Worm (Caenorhabditis elegans) whole organism, L2 larva: ENCODE results near the gene eif-2A.
A peak's percentile ranks its signal among the peaks of the same experiment; 100 is the strongest.

Source experiments
- F13H6.1 ChIP-seq: sonication (generic microtip); optimal IDR thresholded peaks from 2 replicates; lab custom pipeline; 2016; ENCODE audit warnings: missing genetic modification characterization, missing compliant biosample characterization
- R02D3.7 ChIP-seq: fragments of 150-350 bp; optimal IDR thresholded peaks from 2 replicates; lab custom pipeline; 2014; ENCODE audit warnings: missing biosample characterization, missing genetic modification characterization
- ZK546.5 ChIP-seq: sonication (generic microtip); optimal IDR thresholded peaks from 2 replicates; lab custom pipeline; 2017; ENCODE audit warnings: missing biosample characterization, missing genetic modification characterization
- alr-1 ChIP-seq: fragments of 150-350 bp; optimal IDR thresholded peaks from 2 replicates; lab custom pipeline; 2014; ENCODE audit warnings: missing biosample characterization, missing genetic modification characterization
- aly-2 ChIP-seq: fragments of 150-350 bp; optimal IDR thresholded peaks from 2 replicates; lab custom pipeline; 2014; ENCODE audit warnings: missing biosample characterization, missing genetic modification characterization
- blmp-1 ChIP-seq: sonication (generic microtip); optimal IDR thresholded peaks from 2 replicates; lab custom pipeline; 2017; ENCODE audit warnings: missing genetic modification characterization, mild to moderate bottlenecking, missing compliant biosample characterization, antibody characterized with exemption, moderate library complexity; ENCODE audit not compliant: insufficient read depth
- ceh-16 ChIP-seq: fragments of 150-350 bp; optimal IDR thresholded peaks from 2 replicates; lab custom pipeline; 2014; ENCODE audit warnings: missing biosample characterization, missing genetic modification characterization
- crh-2 ChIP-seq: sonication (generic microtip); optimal IDR thresholded peaks from 2 replicates; lab custom pipeline; 2017; ENCODE audit warnings: missing biosample characterization, missing genetic modification characterization
- dmd-4 ChIP-seq: sonication (generic microtip); optimal IDR thresholded peaks from 2 replicates; lab custom pipeline; 2017; ENCODE audit warnings: missing biosample characterization, missing genetic modification characterization
- egl-27 ChIP-seq: sonication (generic microtip); optimal IDR thresholded peaks from 3 replicates; lab custom pipeline; 2017; ENCODE audit warnings: missing biosample characterization, missing genetic modification reagents, missing genetic modification characterization
- elt-1 ChIP-seq: fragments of 150-350 bp; optimal IDR thresholded peaks from 2 replicates; lab custom pipeline; 2014; ENCODE audit warnings: missing biosample characterization, missing genetic modification characterization
- fos-1 ChIP-seq: fragments of 150-350 bp; optimal IDR thresholded peaks from 2 replicates; lab custom pipeline; 2014; ENCODE audit warnings: missing biosample characterization, missing genetic modification characterization
- gmeb-1 ChIP-seq: fragments of 150-350 bp; optimal IDR thresholded peaks from 2 replicates; lab custom pipeline; 2014; ENCODE audit warnings: missing biosample characterization, missing genetic modification characterization
- lin-13 ChIP-seq: fragments of 150-350 bp; optimal IDR thresholded peaks from 2 replicates; lab custom pipeline; 2014; ENCODE audit warnings: missing biosample characterization, missing genetic modification reagents, missing genetic modification characterization
- lin-39 ChIP-seq: fragments of 150-350 bp; optimal IDR thresholded peaks from 2 replicates; lab custom pipeline; 2014; ENCODE audit warnings: missing biosample characterization, missing genetic modification reagents, missing genetic modification characterization
- lsy-2 ChIP-seq, 2 experiments: fragments of 150-350 bp in 1 of 2; sonication (generic microtip) in 1 of 2; optimal IDR thresholded peaks; 2 replicates each; lab custom pipeline; 2014 to 2017; ENCODE audit warnings: missing biosample characterization in 2 of 2, missing genetic modification characterization in 2 of 2
- mbf-1 ChIP-seq: sonication (generic microtip); optimal IDR thresholded peaks from 2 replicates; lab custom pipeline; 2017; ENCODE audit warnings: missing biosample characterization, missing genetic modification characterization
- mdl-1 ChIP-seq, 2 experiments: fragments of 150-350 bp in 1 of 2; sonication (generic microtip) in 1 of 2; optimal IDR thresholded peaks; 2 replicates each; lab custom pipeline; 2017; ENCODE audit warnings: missing biosample characterization in 2 of 2, missing genetic modification characterization in 2 of 2
- nhr-10 ChIP-seq: sonication (generic microtip); optimal IDR thresholded peaks from 2 replicates; lab custom pipeline; 2017; ENCODE audit warnings: missing biosample characterization, missing genetic modification characterization
- nhr-11 ChIP-seq: fragments of 150-350 bp; optimal IDR thresholded peaks from 2 replicates; lab custom pipeline; 2014; ENCODE audit warnings: missing biosample characterization, missing genetic modification characterization
- nhr-129 ChIP-seq: fragments of 150-350 bp; optimal IDR thresholded peaks from 2 replicates; lab custom pipeline; 2014; ENCODE audit warnings: missing biosample characterization, missing genetic modification characterization
- nhr-21 ChIP-seq: fragments of 150-350 bp; optimal IDR thresholded peaks from 2 replicates; lab custom pipeline; 2014; ENCODE audit warnings: missing biosample characterization, missing genetic modification characterization
- nhr-23 ChIP-seq: fragments of 150-350 bp; optimal IDR thresholded peaks from 2 replicates; lab custom pipeline; 2014; ENCODE audit warnings: missing biosample characterization, missing genetic modification reagents, missing genetic modification characterization
- nhr-237 ChIP-seq: fragments of 150-350 bp; optimal IDR thresholded peaks from 2 replicates; lab custom pipeline; 2014; ENCODE audit warnings: missing biosample characterization, missing genetic modification characterization
- nhr-25 ChIP-seq: fragments of 150-350 bp; sonication (generic microtip); optimal IDR thresholded peaks from 3 replicates; lab custom pipeline; 2014; ENCODE audit warnings: missing biosample characterization, missing genetic modification characterization
- nhr-6 ChIP-seq: fragments of 150-350 bp; optimal IDR thresholded peaks from 2 replicates; lab custom pipeline; 2014; ENCODE audit warnings: missing biosample characterization, missing genetic modification characterization
- peb-1 ChIP-seq: fragments of 150-350 bp; optimal IDR thresholded peaks from 2 replicates; lab custom pipeline; 2014; ENCODE audit warnings: missing biosample characterization, missing genetic modification characterization
- sma-3 ChIP-seq: sonication (generic microtip); optimal IDR thresholded peaks from 2 replicates; lab custom pipeline; 2016; ENCODE audit warnings: missing genetic modification reagents, missing genetic modification characterization, missing compliant biosample characterization
- sma-9 ChIP-seq, 2 experiments: fragments of 150-350 bp in 1 of 2; sonication (generic microtip) in 1 of 2; optimal IDR thresholded peaks; 2 replicates each; lab custom pipeline; 2014 to 2016; ENCODE audit warnings: missing genetic modification characterization in 2 of 2, mild to moderate bottlenecking in 1 of 2, missing biosample characterization in 1 of 2, missing compliant biosample characterization in 1 of 2, missing genetic modification reagents in 1 of 2, moderate library complexity in 1 of 2
- snpc-4 ChIP-seq: fragments of 150-350 bp; optimal IDR thresholded peaks from 2 replicates; lab custom pipeline; 2014; ENCODE audit warnings: missing biosample characterization, missing genetic modification characterization
- unc-39 ChIP-seq: fragments of 150-350 bp; optimal IDR thresholded peaks from 2 replicates; lab custom pipeline; 2014; ENCODE audit warnings: missing biosample characterization, missing genetic modification characterization
- unc-55 ChIP-seq: fragments of 150-350 bp; sonication (generic microtip); optimal IDR thresholded peaks from 3 replicates; lab custom pipeline; 2014; ENCODE audit warnings: missing biosample characterization, missing genetic modification reagents, missing genetic modification characterization
- unc-62 ChIP-seq: fragments of 150-350 bp; optimal IDR thresholded peaks from 2 replicates; lab custom pipeline; 2014; ENCODE audit warnings: missing biosample characterization, missing genetic modification reagents, missing genetic modification characterization
- ztf-1 ChIP-seq: fragments of 200-800 bp; sonication (Bioruptor generic); conservative IDR thresholded peaks from 2 replicates; pipeline ENCODE4 v1.3.6; 2022; ENCODE audit warnings: missing genetic modification characterization, missing compliant biosample characterization
- ztf-11 ChIP-seq: sonication (generic microtip); optimal IDR thresholded peaks from 2 replicates; lab custom pipeline; 2017; ENCODE audit warnings: missing biosample characterization, missing genetic modification characterization

The eif-2A gene

ce11 chrII:10396578-10396977 is 20.0 kb upstream of the eif-2A start, which contains the start of gene T09F3.5:
TSS of gene T09F3.5 (plus strand) at chrII:10396878.
- TF ChIP-seq ceh-16 (tag; lab: Kevin White, UChicago) (no peak), mdl-1 (tag; optimal IDR thresholded peaks at IDR 0.05; lab: Kevin White, UChicago) (no peak), ztf-11 (tag; lab: Kevin White, UChicago) (no peak), nhr-21 (tag; lab: Kevin White, UChicago) (no peak), gmeb-1 (tag; lab: Kevin White, UChicago) (no peak), blmp-1 (tag; lab: Kevin White, UChicago) (no peak), mbf-1 (tag; lab: Kevin White, UChicago) (no peak), nhr-23 (no peak), F13H6.1 (tag; lab: Kevin White, UChicago) (no peak), nhr-6 (tag; lab: Kevin White, UChicago) (no peak), nhr-25 (no peak), sma-3 (GFP tag; lab: Kevin White, UChicago) (no peak), nhr-11 (no peak), crh-2 (no peak), nhr-129 (no peak), dmd-4 (no peak), unc-55 (no peak), lsy-2 (tag; optimal IDR thresholded peaks at IDR 0.05; lab: Kevin White, UChicago) (no peak), ztf-1 (GFP tag; lab: Robert Waterston, UW) (no peak)
- TF ChIP-seq, all 48 proteins: peak for 0

ce11 chrII:10402991-10403390 is 13.6 kb upstream of the eif-2A start:
- TF ChIP-seq lin-39 (tag; lab: Kevin White, UChicago), result no peak
- TF ChIP-seq gmeb-1 (tag; lab: Kevin White, UChicago), result peak; percentile 19
- peak; percentile 81 for TF ChIP-seq fos-1 (tag; lab: Kevin White, UChicago)
- TF ChIP-seq nhr-129, result no peak
- TF ChIP-seq sma-9 (GFP tag; optimal IDR thresholded peaks at IDR 0.05; lab: Kevin White, UChicago), result peak; percentile 53
- TF ChIP-seq sma-9 (tag; optimal IDR thresholded peaks at IDR 0.05; lab: Kevin White, UChicago), result no peak

- no peak for TF ChIP-seq unc-62 (GFP tag; lab: Kevin White, UChicago)
- no peak for TF ChIP-seq nhr-10 (tag; lab: Kevin White, UChicago)
- no peak for TF ChIP-seq mdl-1 (tag; optimal IDR thresholded peaks at IDR 0.05; lab: Kevin White, UChicago)
- TF ChIP-seq R02D3.7 (tag; lab: Kevin White, UChicago), result no peak
- TF ChIP-seq nhr-21 (tag; lab: Kevin White, UChicago), result no peak
- no peak for TF ChIP-seq nhr-25
- TF ChIP-seq snpc-4 (tag; lab: Kevin White, UChicago), result no peak
- no peak for TF ChIP-seq nhr-6 (tag; lab: Kevin White, UChicago)
- no peak for TF ChIP-seq aly-2
- no peak for TF ChIP-seq dmd-4
- no peak for TF ChIP-seq fos-1 (tag; lab: Kevin White, UChicago)
Observed at ce11 chrII:10410989-10411388, 5.6 kb upstream of the eif-2A start, which contains the start of gene E04D5.5. TSS of gene E04D5.5 (plus strand) at chrII:10411289.

ce11 chrII:10421941-10422340 is 5.3 kb downstream of the eif-2A start, which contains the start of gene frpr-21:
TSS of gene frpr-21 (minus strand) at chrII:10422041.
- TF ChIP-seq ZK546.5 (tag; lab: Kevin White, UChicago) (no peak), alr-1 (tag; lab: Kevin White, UChicago) (no peak), elt-1 (no peak), crh-2 (no peak), unc-39 (tag; lab: Kevin White, UChicago) (no peak), sma-3 (GFP tag; lab: Kevin White, UChicago) (no peak), aly-2 (no peak), lin-39 (tag; lab: Kevin White, UChicago) (no peak), egl-27 (tag; lab: Kevin White, UChicago) (no peak), mdl-1 (tag; optimal IDR thresholded peaks at IDR 0.05; lab: Kevin White, UChicago) (no peak), fos-1 (tag; lab: Kevin White, UChicago) (no peak), nhr-21 (tag; lab: Kevin White, UChicago) (no peak)

ce11 chrII:10435836-10436235 is 19.2 kb downstream of the eif-2A start, which contains the start of gene cut-4:
TSS of gene cut-4 (plus strand) at chrII:10436136.
- TF ChIP-seq ceh-16 (tag; lab: Kevin White, UChicago), result no peak
- no peak for TF ChIP-seq gmeb-1 (tag; lab: Kevin White, UChicago)
- TF ChIP-seq nhr-21 (tag; lab: Kevin White, UChicago), result no peak
- TF ChIP-seq ztf-11 (tag; lab: Kevin White, UChicago), result no peak
- TF ChIP-seq peb-1, result no peak
- TF ChIP-seq blmp-1 (tag; lab: Kevin White, UChicago), result no peak
- no peak for TF ChIP-seq lin-13 (GFP tag; lab: Kevin White, UChicago)
- no peak for TF ChIP-seq nhr-237 (tag; lab: Kevin White, UChicago)
- no peak for TF ChIP-seq nhr-23
- TF ChIP-seq elt-1, result no peak
- TF ChIP-seq nhr-10 (tag; lab: Kevin White, UChicago), result no peak
- no peak for TF ChIP-seq F13H6.1 (tag; lab: Kevin White, UChicago)
- no peak for TF ChIP-seq sma-3 (GFP tag; lab: Kevin White, UChicago)
- TF ChIP-seq ZK546.5 (tag; lab: Kevin White, UChicago), result no peak
